Fruit fly (Drosophila melanogaster) whole organism, embryonic: Measurements from ENCODE around the gene ND-39.

Experiments used
- Awh ChIP-seq: fragments of 200-800 bp; sonication (Bioruptor generic); IDR thresholded peaks from 2 replicates; pipeline ENCODE4, ENCODE4 v1.3.6; 2022; ENCODE audit warnings: missing biosample characterization, missing genetic modification characterization
- Bteb2 ChIP-seq: fragments of 200-800 bp; sonication (Bioruptor generic); optimal IDR thresholded peaks from 2 replicates; lab custom pipeline; 2016; ENCODE audit warnings: missing biosample characterization, missing genetic modification characterization
- CG10321 ChIP-seq: fragments of 200-800 bp; sonication (Bioruptor generic); IDR thresholded peaks from 2 replicates; pipeline ENCODE4 v1.3.6; 2022; ENCODE audit warnings: missing biosample characterization, missing genetic modification characterization
- CG11247 ChIP-seq: fragments of 200-800 bp; sonication (Bioruptor generic); IDR thresholded peaks from 2 replicates; pipeline ENCODE4 v1.3.6; 2022; ENCODE audit warnings: missing biosample characterization, missing genetic modification characterization
- CG11723 ChIP-seq: fragments of 200-800 bp; sonication (Bioruptor generic); optimal IDR thresholded peaks from 2 replicates; lab custom pipeline; 2017; ENCODE audit warnings: missing biosample characterization, mild to moderate bottlenecking, missing genetic modification characterization
- CG14860 ChIP-seq: fragments of 200-800 bp; sonication (Bioruptor generic); IDR thresholded peaks from 3 replicates; pipeline ENCODE4 v1.3.6; 2022; ENCODE audit warnings: missing biosample characterization, missing genetic modification characterization; ENCODE audit not compliant: partially characterized antibody
- CG15696 ChIP-seq: fragments of 200-800 bp; sonication (Bioruptor generic); optimal IDR thresholded peaks from 2 replicates; lab custom pipeline; 2019; ENCODE audit warnings: missing biosample characterization, mild to moderate bottlenecking, missing genetic modification characterization, moderate library complexity
- CG2199 ChIP-seq: fragments of 200-800 bp; sonication (Bioruptor generic); IDR thresholded peaks from 3 replicates; pipeline ENCODE4 v1.3.6; 2022; ENCODE audit warnings: missing biosample characterization, missing genetic modification characterization
- CG31388 ChIP-seq: fragments of 200-800 bp; sonication (Bioruptor generic); optimal IDR thresholded peaks from 2 replicates; lab custom pipeline; 2016; ENCODE audit warnings: missing biosample characterization, missing genetic modification characterization
- CG3726 ChIP-seq: fragments of 200-800 bp; sonication (Bioruptor generic); IDR thresholded peaks from 3 replicates; pipeline ENCODE4, ENCODE4 v1.3.6; 2022; ENCODE audit warnings: missing biosample characterization, missing genetic modification characterization
- CG4617 ChIP-seq: fragments of 200-800 bp; sonication (Bioruptor generic); optimal IDR thresholded peaks from 3 replicates; lab custom pipeline; 2016; ENCODE audit warnings: missing biosample characterization, missing genetic modification characterization, borderline replicate concordance
- CG6654 ChIP-seq: fragments of 200-800 bp; sonication (Bioruptor generic); optimal IDR thresholded peaks from 2 replicates; lab custom pipeline; 2017; ENCODE audit warnings: missing biosample characterization, mild to moderate bottlenecking, missing genetic modification characterization
- CG6854 ChIP-seq: fragments of 200-800 bp; sonication (Bioruptor generic); optimal IDR thresholded peaks from 3 replicates; lab custom pipeline; 2017; ENCODE audit warnings: missing biosample characterization, mild to moderate bottlenecking, missing genetic modification characterization
- CG8281 ChIP-seq: fragments of 200-800 bp; sonication (Bioruptor generic); optimal IDR thresholded peaks from 2 replicates; lab custom pipeline; 2018; ENCODE audit warnings: missing biosample characterization, mild to moderate bottlenecking, missing genetic modification characterization, moderate library complexity
- Dek ChIP-seq: fragments of 200-800 bp; sonication (Bioruptor generic); optimal IDR thresholded peaks from 3 replicates; lab custom pipeline; 2019; ENCODE audit warnings: missing biosample characterization, mild to moderate bottlenecking, missing genetic modification characterization, moderate library complexity
- Dip3 ChIP-seq: fragments of 200-800 bp; sonication (Bioruptor generic); optimal IDR thresholded peaks from 3 replicates; lab custom pipeline; 2016; ENCODE audit warnings: missing biosample characterization, missing genetic modification characterization
- Elba2 ChIP-seq: fragments of 200-800 bp; sonication (Bioruptor generic); optimal IDR thresholded peaks from 3 replicates; lab custom pipeline; 2016; ENCODE audit warnings: missing biosample characterization, missing genetic modification characterization
- Gsc ChIP-seq: fragments of 200-800 bp; sonication (Bioruptor generic); IDR thresholded peaks from 2 replicates; pipeline ENCODE4 v1.3.6; 2022; ENCODE audit warnings: missing biosample characterization, missing genetic modification characterization
- HLH4C ChIP-seq: fragments of 200-800 bp; sonication (Bioruptor generic); IDR thresholded peaks from 3 replicates; pipeline ENCODE4 v1.3.6; 2022; ENCODE audit warnings: missing biosample characterization, missing genetic modification characterization; ENCODE audit not compliant: partially characterized antibody
- Kr ChIP-seq: fragments of 200-800 bp; sonication (Bioruptor generic); optimal IDR thresholded peaks from 2 replicates; lab custom pipeline; 2017; ENCODE audit warnings: missing biosample characterization, mild to moderate bottlenecking, missing genetic modification characterization
- Meics ChIP-seq: fragments of 200-800 bp; sonication (Bioruptor generic); optimal IDR thresholded peaks from 2 replicates; lab custom pipeline; 2017; ENCODE audit warnings: missing biosample characterization, mild to moderate bottlenecking, missing genetic modification characterization
- Mes4 ChIP-seq: fragments of 200-800 bp; sonication (Bioruptor generic); optimal IDR thresholded peaks from 2 replicates; lab custom pipeline; 2016; ENCODE audit warnings: missing biosample characterization, missing genetic modification characterization
- Myb ChIP-seq: fragments of 200-800 bp; sonication (Bioruptor generic); optimal IDR thresholded peaks from 2 replicates; lab custom pipeline; 2016; ENCODE audit warnings: missing biosample characterization, missing genetic modification characterization
- NFAT ChIP-seq: fragments of 200-800 bp; sonication (Bioruptor generic); IDR thresholded peaks from 2 replicates; pipeline ENCODE4 v1.3.6; 2022; ENCODE audit warnings: missing biosample characterization, missing genetic modification characterization
- Nf-YC ChIP-seq: fragments of 200-800 bp; optimal IDR thresholded peaks from 3 replicates; lab custom pipeline; 2019; ENCODE audit warnings: missing biosample characterization, mild to moderate bottlenecking, missing genetic modification characterization, moderate library complexity
- Oli ChIP-seq: fragments of 200-800 bp; sonication (Bioruptor generic); optimal IDR thresholded peaks from 2 replicates; lab custom pipeline; 2018; ENCODE audit warnings: missing biosample characterization, mild to moderate bottlenecking, missing genetic modification characterization, moderate library complexity
- YL-1 ChIP-seq: fragments of 200-800 bp; sonication (Bioruptor generic); optimal IDR thresholded peaks from 3 replicates; lab custom pipeline; 2017; ENCODE audit warnings: missing biosample characterization, mild to moderate bottlenecking, missing genetic modification characterization
- ac ChIP-seq: fragments of 200-800 bp; sonication (Bioruptor generic); optimal IDR thresholded peaks from 3 replicates; lab custom pipeline; 2017; ENCODE audit warnings: missing biosample characterization, mild to moderate bottlenecking, missing genetic modification characterization
- ato ChIP-seq: fragments of 200-800 bp; sonication (Bioruptor generic); IDR thresholded peaks from 2 replicates; pipeline ENCODE4 v1.3.6; 2022; ENCODE audit warnings: missing biosample characterization, missing genetic modification characterization; ENCODE audit not compliant: partially characterized antibody
- bbx ChIP-seq: fragments of 200-800 bp; sonication (Bioruptor generic); IDR thresholded peaks from 2 replicates; pipeline ENCODE4 v1.3.6; 2022; ENCODE audit warnings: missing biosample characterization, missing genetic modification characterization; ENCODE audit not compliant: partially characterized antibody
- caup ChIP-seq: fragments of 200-800 bp; sonication (Bioruptor generic); optimal IDR thresholded peaks from 3 replicates; lab custom pipeline; 2017; ENCODE audit warnings: missing biosample characterization, mild to moderate bottlenecking, missing genetic modification characterization, moderate library complexity; ENCODE audit not compliant: severe bottlenecking
- dati ChIP-seq: fragments of 200-800 bp; sonication (Bioruptor generic); IDR thresholded peaks from 2 replicates; pipeline ENCODE4 v1.3.6; 2022; ENCODE audit warnings: missing biosample characterization, missing genetic modification characterization
- emc ChIP-seq: fragments of 200-800 bp; sonication (Bioruptor generic); optimal IDR thresholded peaks from 2 replicates; lab custom pipeline; 2016; ENCODE audit warnings: missing biosample characterization, missing genetic modification characterization
- grn ChIP-seq: fragments of 200-800 bp; sonication (Bioruptor generic); optimal IDR thresholded peaks from 3 replicates; lab custom pipeline; 2017; ENCODE audit warnings: missing biosample characterization, missing genetic modification characterization
- gro ChIP-seq: fragments of 200-800 bp; sonication (Bioruptor generic); optimal IDR thresholded peaks from 2 replicates; lab custom pipeline; 2016; ENCODE audit warnings: missing biosample characterization, missing genetic modification characterization
- ham ChIP-seq: fragments of 200-800 bp; sonication (Bioruptor generic); IDR thresholded peaks from 2 replicates; pipeline ENCODE4 v1.3.6; 2022; ENCODE audit warnings: missing biosample characterization, missing genetic modification characterization
- hth ChIP-seq: fragments of >200 bp; optimal IDR thresholded peaks from 2 replicates; lab custom pipeline; 2017; ENCODE audit warnings: inconsistent platforms
- kni ChIP-seq: fragments of 200-800 bp; sonication (Bioruptor generic); optimal IDR thresholded peaks from 3 replicates; lab custom pipeline; 2017; ENCODE audit warnings: mild to moderate bottlenecking, missing biosample characterization, missing genetic modification reagents, missing genetic modification characterization
- lab ChIP-seq: fragments of 200-800 bp; sonication (Bioruptor generic); optimal IDR thresholded peaks from 3 replicates; lab custom pipeline; 2017; ENCODE audit warnings: missing biosample characterization, missing genetic modification characterization, mild to moderate bottlenecking, moderate library complexity, missing genetic modification reagents
- lilli ChIP-seq: fragments of 200-800 bp; sonication (Bioruptor generic); optimal IDR thresholded peaks from 3 replicates; lab custom pipeline; 2016; ENCODE audit warnings: missing biosample characterization, missing genetic modification characterization
- lola ChIP-seq, 3 experiments: fragments of >200 bp in 2 of 3; fragments of 200-800 bp in 1 of 3; sonication (Bioruptor generic) in 1 of 3; optimal IDR thresholded peaks; 2 replicates each; lab custom pipeline; 2017 to 2019; ENCODE audit warnings: missing biosample characterization in 3 of 3, missing genetic modification characterization in 3 of 3, mild to moderate bottlenecking in 1 of 3, moderate library complexity in 1 of 3
- mam ChIP-seq: fragments of 200-800 bp; sonication (Bioruptor generic); optimal IDR thresholded peaks from 3 replicates; lab custom pipeline; 2016; ENCODE audit warnings: missing biosample characterization, missing genetic modification characterization
- onecut ChIP-seq: fragments of 200-800 bp; sonication (Bioruptor generic); IDR thresholded peaks from 2 replicates; pipeline ENCODE4 v1.3.6; 2022; ENCODE audit warnings: missing biosample characterization, missing genetic modification characterization
- peb ChIP-seq: fragments of 200-800 bp; sonication (Bioruptor generic); IDR thresholded peaks from 2 replicates; pipeline ENCODE4 v1.3.6; 2022; ENCODE audit warnings: missing biosample characterization, missing genetic modification characterization
- psq ChIP-seq: fragments of 200-800 bp; sonication (Bioruptor generic); optimal IDR thresholded peaks from 2 replicates; lab custom pipeline; 2017; ENCODE audit warnings: missing biosample characterization, missing genetic modification characterization
- sob ChIP-seq: fragments of 200-800 bp; sonication (Bioruptor generic); IDR thresholded peaks from 2 replicates; pipeline ENCODE4 v1.3.6; 2022; ENCODE audit warnings: missing biosample characterization, missing genetic modification characterization
- tio ChIP-seq: fragments of 200-800 bp; sonication (Bioruptor generic); optimal IDR thresholded peaks from 2 replicates; lab custom pipeline; 2017; ENCODE audit warnings: missing biosample characterization, missing genetic modification characterization, inconsistent platforms
- tna ChIP-seq: fragments of 200-800 bp; sonication (Bioruptor generic); IDR thresholded peaks from 2 replicates; pipeline ENCODE4 v1.3.6; 2022; ENCODE audit warnings: missing biosample characterization, missing genetic modification characterization; ENCODE audit not compliant: partially characterized antibody
- zen2 ChIP-seq: fragments of 200-800 bp; sonication (Bioruptor generic); IDR thresholded peaks from 3 replicates; pipeline ENCODE4 v1.3.6; 2022; ENCODE audit warnings: missing biosample characterization, missing genetic modification characterization; ENCODE audit not compliant: partially characterized antibody
- zfh1 ChIP-seq: fragments of 200-800 bp; sonication (Bioruptor generic); IDR thresholded peaks from 3 replicates; pipeline ENCODE4 v1.3.6; 2022; ENCODE audit warnings: missing biosample characterization, missing genetic modification characterization

The ND-39 gene

dm6 chr3L:20508136-20508635 lies 16.3 kb downstream of the ND-39 start (continued):
- TF ChIP-seq CG3726 (no peak), Bteb2 (GFP tag; lab: Kevin White, UChicago) (peak; percentile 91), Dek (tag; lab: Kevin White, UChicago) (peak; percentile 94), CG11723 (GFP tag; lab: Kevin White, UChicago) (peak; percentile 82), CG8281 (peak; percentile 76), YL-1 (GFP tag; lab: Kevin White, UChicago) (peak; percentile 63), lilli (GFP tag; lab: Kevin White, UChicago) (peak; percentile 98), CG2199 (GFP tag; lab: Robert Waterston, UW) (peak; percentile 84; the same call in 2 of the 3 replicates), ham (GFP tag; lab: Robert Waterston, UW) (peak; percentile 79; the same call in 1 of the 2 replicates), peb (GFP tag; lab: Robert Waterston, UW) (peak; percentile 83), caup (peak; percentile 96), mam (GFP tag; lab: Kevin White, UChicago) (peak; percentile 97), Nf-YC (tag; lab: Kevin White, UChicago) (peak; percentile 74), tna (no peak; the same call in 1 of the 2 replicates), emc (GFP tag; lab: Kevin White, UChicago) (peak; percentile 91), Myb (GFP tag; lab: Kevin White, UChicago) (peak; percentile 79), bbx (GFP tag; lab: Robert Waterston, UW) (no peak), CG31388 (peak; percentile 85), Oli (peak; percentile 92), CG14860 (GFP tag; lab: Robert Waterston, UW) (no peak; the same call in 2 of the 3 replicates), tio (GFP tag; lab: Kevin White, UChicago) (peak; percentile 91), CG11247 (peak; percentile 94), hth (no peak), zen2 (GFP tag; lab: Robert Waterston, UW) (no peak), lola (GFP tag; optimal IDR thresholded peaks at IDR 0.05; lab: Kevin White, UChicago) (peak in 1 of 3 experiments; percentile 72), Kr (GFP tag; lab: Kevin White, UChicago) (no peak), CG15696 (tag; lab: Kevin White, UChicago) (peak; percentile 91), psq (peak; percentile 57), Dip3 (peak; percentile 96), dati (GFP tag; lab: Robert Waterston, UW) (peak; percentile 34; the same call in 1 of the 2 replicates), Awh (GFP tag; lab: Robert Waterston, UW) (peak; percentile 82), CG6854 (peak; percentile 85), kni (GFP tag; lab: Kevin White, UChicago) (peak; percentile 63), grn (GFP tag; lab: Kevin White, UChicago) (peak; percentile 65), Meics (GFP tag; lab: Kevin White, UChicago) (peak; percentile 96), Mes4 (peak; percentile 77), Elba2 (GFP tag; lab: Kevin White, UChicago) (no peak), ato (GFP tag; lab: Robert Waterston, UW) (no peak), CG4617 (GFP tag; lab: Kevin White, UChicago) (peak; percentile 59), ac (peak; percentile 13), HLH4C (GFP tag; lab: Robert Waterston, UW) (0 out of 3 replicates have a peak, but pooled peaks have one; percentile 30), onecut (GFP tag; lab: Robert Waterston, UW) (peak; percentile 71), Gsc (GFP tag; lab: Robert Waterston, UW) (no peak), sob (peak; percentile 96), CG6654 (GFP tag; lab: Kevin White, UChicago) (peak; percentile 75), zfh1 (GFP tag; lab: Robert Waterston, UW) (peak; percentile 92), gro (peak; percentile 94), lab (peak; percentile 98), CG10321 (GFP tag; lab: Robert Waterston, UW) (peak; percentile 57; the same call in 1 of the 2 replicates), NFAT (peak; percentile 98)
